Fruit fly (Drosophila melanogaster): ENCODE measurements around the gene CD98hc.

DNA sequence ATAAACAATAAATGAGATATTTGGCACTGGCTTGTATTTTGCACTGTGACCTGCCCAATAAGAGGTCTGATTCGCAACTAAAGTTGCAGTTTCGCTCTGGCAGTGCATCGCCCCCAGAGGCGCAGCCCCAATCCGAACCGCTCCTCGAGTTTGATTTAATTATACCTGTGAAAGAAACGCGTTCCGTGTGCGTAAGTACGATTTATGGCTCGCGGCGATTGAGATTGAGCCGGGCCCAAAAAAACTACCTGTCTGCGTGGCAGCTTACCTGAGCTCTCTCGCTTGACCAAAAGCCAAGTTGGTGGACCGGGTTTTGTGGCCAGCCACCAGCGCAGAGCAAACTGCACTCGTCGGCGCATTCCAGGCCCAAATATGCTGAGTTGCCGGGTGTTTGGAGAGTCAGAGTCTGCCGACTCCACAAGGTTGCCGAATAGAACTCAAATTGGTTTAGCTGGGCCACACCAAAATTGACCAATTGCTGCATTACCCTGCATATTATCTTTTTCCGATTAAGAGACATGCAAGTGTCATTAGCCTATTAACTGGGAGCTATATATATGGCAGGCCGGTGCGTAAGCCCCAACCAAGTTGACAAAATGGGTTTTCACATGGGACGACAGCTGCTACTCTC, at the start of gene CD98hc, which contains the start of gene Os-C:
- TF ChIP-seq CTCF (optimal IDR thresholded peaks at IDR 0.05) (no peak), CG8478 (optimal IDR thresholded peaks at IDR 0.05) (no peak)

Measured in S2 (cell line).